Worm (Caenorhabditis elegans) whole organism, L4 larva: ENCODE data around the gene gegf-1.

Experiments used
- T20F7.1 ChIP-seq: fragments of 200-800 bp; sonication (Bioruptor generic); optimal IDR thresholded peaks from 2 replicates; lab custom pipeline; 2018; ENCODE audit warnings: mild to moderate bottlenecking, missing genetic modification characterization, missing compliant biosample characterization
- Y105C5A.15 ChIP-seq: fragments of 200-800 bp; sonication (Bioruptor generic); IDR thresholded peaks from 2 replicates; pipeline ENCODE4 v1.3.6; 2022; ENCODE audit warnings: missing genetic modification characterization, missing compliant biosample characterization
- Y48G9A.11 ChIP-seq: fragments of 200-800 bp; sonication (Bioruptor generic); IDR thresholded peaks from 2 replicates; pipeline ENCODE4 v1.3.6; 2022; ENCODE audit warnings: missing genetic modification reagents, missing genetic modification characterization, missing compliant biosample characterization
- Y5F2A.4 ChIP-seq: fragments of 200-800 bp; sonication (Bioruptor generic); optimal IDR thresholded peaks from 2 replicates; lab custom pipeline; 2018; ENCODE audit warnings: mild to moderate bottlenecking, missing genetic modification characterization, missing compliant biosample characterization
- Y75B8A.6 ChIP-seq: fragments of 200-800 bp; sonication (Bioruptor generic); IDR thresholded peaks from 2 replicates; pipeline ENCODE4 v1.3.6; 2022; ENCODE audit warnings: missing genetic modification reagents, missing genetic modification characterization, missing compliant biosample characterization
- ZK546.5 ChIP-seq, 2 experiments: sonication (generic microtip); optimal IDR thresholded peaks; 2 replicates each; lab custom pipeline; 2017; ENCODE audit warnings: missing biosample characterization in 2 of 2, missing genetic modification characterization in 2 of 2
- aly-2 ChIP-seq: sonication (generic microtip); optimal IDR thresholded peaks from 2 replicates; lab custom pipeline; 2018; ENCODE audit warnings: missing biosample characterization, missing genetic modification characterization
- ama-1 ChIP-seq: fragments of 150-350 bp; optimal IDR thresholded peaks from 2 replicates; lab custom pipeline; 2014; ENCODE audit warnings: inconsistent platforms, mixed read lengths
- arid-1 ChIP-seq: fragments of 200-800 bp; sonication (Bioruptor generic); conservative IDR thresholded peaks from 2 replicates; pipeline ENCODE4 v1.3.6; 2022; ENCODE audit warnings: missing genetic modification reagents, missing genetic modification characterization, missing compliant biosample characterization
- ceh-20 ChIP-seq: fragments of 200-800 bp; sonication (Bioruptor generic); IDR thresholded peaks from 2 replicates; pipeline ENCODE4 v1.3.6; 2022; ENCODE audit warnings: missing genetic modification reagents, missing genetic modification characterization, missing compliant biosample characterization
- ceh-28 ChIP-seq: fragments of 150-350 bp; optimal IDR thresholded peaks from 2 replicates; lab custom pipeline; 2014; ENCODE audit warnings: missing biosample characterization, missing genetic modification reagents, missing genetic modification characterization
- ceh-82 ChIP-seq: sonication (generic microtip); optimal IDR thresholded peaks from 2 replicates; lab custom pipeline; 2017; ENCODE audit warnings: missing biosample characterization, missing genetic modification characterization
- ces-1 ChIP-seq: fragments of 150-350 bp; sonication (generic microtip); optimal IDR thresholded peaks from 4 replicates; lab custom pipeline; 2014; ENCODE audit warnings: missing biosample characterization, missing genetic modification reagents, missing genetic modification characterization
- ctbp-1 ChIP-seq: fragments of 200-800 bp; sonication (Bioruptor generic); IDR thresholded peaks from 2 replicates; pipeline ENCODE4 v1.3.6; 2022; ENCODE audit warnings: missing genetic modification reagents, missing genetic modification characterization, missing compliant biosample characterization
- daf-12 ChIP-seq: fragments of 150-350 bp; optimal IDR thresholded peaks from 2 replicates; lab custom pipeline; 2014; ENCODE audit warnings: missing biosample characterization, missing genetic modification reagents, missing genetic modification characterization
- daf-8 ChIP-seq: fragments of 200-800 bp; sonication (Bioruptor generic); IDR thresholded peaks from 2 replicates; pipeline ENCODE4 v1.3.6; 2022; ENCODE audit warnings: missing genetic modification characterization, missing compliant biosample characterization
- egl-27 ChIP-seq: sonication (generic microtip); optimal IDR thresholded peaks from 3 replicates; lab custom pipeline; 2017; ENCODE audit warnings: missing biosample characterization, missing genetic modification reagents, missing genetic modification characterization
- egl-43 ChIP-seq: fragments of 200-800 bp; sonication (Bioruptor generic); IDR thresholded peaks from 2 replicates; pipeline ENCODE4 v1.3.6; 2022; ENCODE audit warnings: missing genetic modification reagents, missing genetic modification characterization, missing compliant biosample characterization
- fkh-10 ChIP-seq: fragments of 150-350 bp; optimal IDR thresholded peaks from 2 replicates; lab custom pipeline; 2014; ENCODE audit warnings: missing biosample characterization, missing genetic modification reagents, missing genetic modification characterization
- fos-1 ChIP-seq: fragments of 150-350 bp; optimal IDR thresholded peaks from 2 replicates; lab custom pipeline; 2014; ENCODE audit warnings: missing biosample characterization, missing genetic modification characterization
- gei-8 ChIP-seq: fragments of 200-800 bp; sonication (Bioruptor generic); optimal IDR thresholded peaks from 2 replicates; lab custom pipeline; 2018; ENCODE audit warnings: mild to moderate bottlenecking, missing genetic modification characterization, missing compliant biosample characterization
- hif-1 ChIP-seq, 2 experiments: sonication (generic microtip); optimal IDR thresholded peaks; 2 replicates each; lab custom pipeline; 2016 to 2017; ENCODE audit warnings: missing compliant biosample characterization in 2 of 2, missing genetic modification characterization in 2 of 2, missing genetic modification reagents in 2 of 2, missing genotype in 2 of 2, mild to moderate bottlenecking in 1 of 2
- hlh-30 ChIP-seq: sonication (generic microtip); optimal IDR thresholded peaks from 2 replicates; lab custom pipeline; 2017; ENCODE audit warnings: antibody characterized with exemption, mild to moderate bottlenecking, missing genetic modification characterization, missing compliant biosample characterization; ENCODE audit not compliant: insufficient read depth
- lin-1 ChIP-seq: fragments of 200-800 bp; sonication (Bioruptor generic); IDR thresholded peaks from 2 replicates; pipeline ENCODE4 v1.3.6; 2022; ENCODE audit warnings: missing genetic modification reagents, missing genetic modification characterization, missing compliant biosample characterization
- lin-13 ChIP-seq: fragments of 150-350 bp; optimal IDR thresholded peaks from 2 replicates; lab custom pipeline; 2014; ENCODE audit warnings: missing biosample characterization, missing genetic modification reagents, missing genetic modification characterization
- lin-15B ChIP-seq: fragments of 150-350 bp; sonication (generic microtip); optimal IDR thresholded peaks from 3 replicates; lab custom pipeline; 2014; ENCODE audit warnings: missing biosample characterization, missing genetic modification characterization
- lin-39 ChIP-seq: fragments of 150-350 bp; optimal IDR thresholded peaks from 2 replicates; lab custom pipeline; 2014; ENCODE audit warnings: missing biosample characterization, missing genetic modification reagents, missing genetic modification characterization
- madf-5 ChIP-seq, 2 experiments: fragments of 200-800 bp; sonication (Bioruptor generic); IDR thresholded peaks; 2 replicates each; pipeline ENCODE4 v1.3.6; 2022; ENCODE audit warnings: missing compliant biosample characterization in 2 of 2, missing genetic modification characterization in 2 of 2
- mep-1 ChIP-seq: fragments of 150-350 bp; sonication (generic microtip); optimal IDR thresholded peaks from 3 replicates; lab custom pipeline; 2014; ENCODE audit warnings: missing biosample characterization, missing genetic modification characterization
- mes-2 ChIP-seq: sonication (generic microtip); optimal IDR thresholded peaks from 2 replicates; lab custom pipeline; 2016; ENCODE audit warnings: missing genotype, mild to moderate bottlenecking, missing genetic modification characterization, missing compliant biosample characterization; ENCODE audit not compliant: poor library complexity, severe bottlenecking
- mxl-3 ChIP-seq: fragments of 200-800 bp; sonication (Bioruptor generic); optimal IDR thresholded peaks from 2 replicates; lab custom pipeline; 2018; ENCODE audit warnings: mild to moderate bottlenecking, missing genetic modification characterization, missing compliant biosample characterization
- nhr-102 ChIP-seq: sonication (generic microtip); optimal IDR thresholded peaks from 2 replicates; lab custom pipeline; 2016; ENCODE audit warnings: mild to moderate bottlenecking, missing genetic modification characterization, moderate library complexity, missing compliant biosample characterization
- nhr-25 ChIP-seq: sonication (generic microtip); optimal IDR thresholded peaks from 2 replicates; lab custom pipeline; 2017; ENCODE audit warnings: missing genetic modification characterization, mild to moderate bottlenecking, missing compliant biosample characterization, antibody characterized with exemption, moderate library complexity, borderline replicate concordance; ENCODE audit not compliant: insufficient read depth
- nhr-28 ChIP-seq: fragments of 150-350 bp; optimal IDR thresholded peaks from 2 replicates; lab custom pipeline; 2014; ENCODE audit warnings: missing biosample characterization, missing genetic modification characterization
- nhr-42 ChIP-seq: fragments of 200-800 bp; sonication (Bioruptor generic); IDR thresholded peaks from 2 replicates; pipeline ENCODE4 v1.3.6; 2022; ENCODE audit warnings: missing genetic modification characterization, missing compliant biosample characterization
- nhr-48 ChIP-seq: sonication (generic microtip); optimal IDR thresholded peaks from 2 replicates; lab custom pipeline; 2016; ENCODE audit warnings: mild to moderate bottlenecking, missing genetic modification characterization, missing compliant biosample characterization
- nhr-77 ChIP-seq: fragments of 150-350 bp; optimal IDR thresholded peaks from 2 replicates; lab custom pipeline; 2014; ENCODE audit warnings: missing biosample characterization, missing genetic modification characterization
- php-3 ChIP-seq: fragments of 200-800 bp; sonication (Bioruptor generic); IDR thresholded peaks from 2 replicates; pipeline ENCODE4 v1.3.6; 2022; ENCODE audit warnings: missing genetic modification reagents, missing genetic modification characterization, missing compliant biosample characterization
- set-16 ChIP-seq: fragments of 200-800 bp; sonication (Bioruptor generic); IDR thresholded peaks from 2 replicates; pipeline ENCODE4 v1.3.6; 2022; ENCODE audit warnings: missing genetic modification reagents, missing genetic modification characterization, missing compliant biosample characterization
- snpc-4 ChIP-seq: fragments of 150-350 bp; optimal IDR thresholded peaks from 2 replicates; lab custom pipeline; 2014; ENCODE audit warnings: missing biosample characterization, missing genetic modification characterization
- spr-1 ChIP-seq: sonication (generic microtip); optimal IDR thresholded peaks from 2 replicates; lab custom pipeline; 2016; ENCODE audit warnings: mild to moderate bottlenecking, missing genetic modification characterization, missing compliant biosample characterization
- tag-97 ChIP-seq: fragments of 200-800 bp; sonication (Bioruptor generic); IDR thresholded peaks from 2 replicates; pipeline ENCODE4 v1.3.6; 2022; ENCODE audit warnings: missing genetic modification characterization, missing compliant biosample characterization
- tra-1 ChIP-seq: fragments of 200-800 bp; sonication (Bioruptor generic); IDR thresholded peaks from 2 replicates; pipeline ENCODE4 v1.3.6; 2022; ENCODE audit warnings: missing genetic modification reagents, missing genetic modification characterization, missing compliant biosample characterization
- unc-130 ChIP-seq: sonication (generic microtip); optimal IDR thresholded peaks from 2 replicates; lab custom pipeline; 2016; ENCODE audit warnings: missing genetic modification reagents, missing genetic modification characterization, missing compliant biosample characterization
- unc-62 ChIP-seq, 3 experiments: fragments of 150-350 bp in 1 of 3; sonication (generic microtip); optimal IDR thresholded peaks in 2 of 3; peaks in 1 of 3; 1 replicate in 1 of 3; 2 replicates in 2 of 3; lab custom pipeline; 2014 to 2017; ENCODE audit warnings: missing biosample characterization in 3 of 3, missing genetic modification characterization in 3 of 3, missing genetic modification reagents in 3 of 3, missing genotype in 1 of 3
- zag-1 ChIP-seq: fragments of 150-350 bp; optimal IDR thresholded peaks from 2 replicates; lab custom pipeline; 2014; ENCODE audit warnings: missing biosample characterization, missing genetic modification characterization
- zfp-2 ChIP-seq: sonication (generic microtip); optimal IDR thresholded peaks from 2 replicates; lab custom pipeline; 2016; ENCODE audit warnings: mild to moderate bottlenecking, missing genetic modification characterization, missing compliant biosample characterization
- zip-11 ChIP-seq: fragments of 200-800 bp; sonication (Bioruptor generic); IDR thresholded peaks from 2 replicates; pipeline ENCODE4 v1.3.6; 2022; ENCODE audit warnings: missing genetic modification characterization, missing compliant biosample characterization
- zip-2 ChIP-seq: fragments of 150-350 bp; optimal IDR thresholded peaks from 2 replicates; lab custom pipeline; 2014; ENCODE audit warnings: missing biosample characterization, missing genetic modification characterization
- ztf-7 ChIP-seq: fragments of 150-350 bp; optimal IDR thresholded peaks from 2 replicates; lab custom pipeline; 2014; ENCODE audit warnings: missing biosample characterization, missing genetic modification characterization

gegf-1 gene

DNA sequence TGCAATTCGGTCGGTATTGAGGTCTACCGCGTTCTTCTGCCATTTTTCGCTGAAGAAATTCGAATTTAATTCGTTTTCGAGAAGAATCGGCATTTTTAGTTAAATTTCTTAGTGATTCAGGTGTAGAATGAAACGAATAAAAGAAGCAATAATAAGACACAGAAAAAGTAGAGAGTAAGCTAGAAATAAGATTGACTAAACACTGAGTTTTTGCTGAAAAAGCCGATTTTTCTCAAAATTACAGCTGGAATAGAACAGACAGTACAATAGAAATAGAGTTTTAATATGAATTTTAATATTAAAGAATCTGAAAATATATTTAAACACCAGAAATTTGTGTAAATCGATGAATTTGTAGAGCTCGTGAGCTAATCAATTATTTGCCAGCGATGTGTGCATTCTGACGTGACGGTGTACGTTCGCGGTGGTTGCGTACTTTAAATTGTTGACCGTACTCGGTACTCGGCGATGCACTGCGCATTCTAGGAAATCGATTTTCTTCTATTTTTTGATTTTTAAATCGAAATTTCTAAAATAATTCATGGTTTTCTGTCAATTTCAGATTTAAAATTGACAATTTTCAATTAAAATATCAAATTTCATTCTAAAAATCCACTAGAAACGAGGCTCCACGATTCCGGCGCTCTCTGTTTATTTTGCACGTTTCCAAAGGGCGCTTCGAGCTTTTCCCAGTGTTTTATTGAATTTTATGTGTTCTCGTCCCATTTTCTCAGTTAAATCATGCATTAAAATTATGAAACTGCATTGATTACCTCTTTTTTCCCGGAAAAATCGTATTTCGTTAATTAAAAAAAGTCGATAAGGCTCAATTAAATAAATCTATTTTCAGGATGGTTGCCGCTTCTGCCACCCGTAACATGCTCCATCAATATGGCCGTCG is 31.6 kb downstream of the gegf-1 start, which contains the start of the genes grld-1 and cox-6C (continued):
- TF ChIP-seq ceh-28, result no peak
- no peak for TF ChIP-seq Y48G9A.11 (GFP tag; lab: Robert Waterston, UW)
- TF ChIP-seq mxl-3 (GFP tag; lab: Kevin White, UChicago), result no peak
- TF ChIP-seq hif-1 (tag; optimal IDR thresholded peaks at IDR 0.05; lab: Kevin White, UChicago), result peak in 1 of 2 experiments; percentile 85
- peak; percentile 98 for TF ChIP-seq T20F7.1
- no peak for TF ChIP-seq nhr-48
- no peak for TF ChIP-seq ceh-20 (GFP tag; lab: Robert Waterston, UW)
- TF ChIP-seq tra-1 (GFP tag; lab: Robert Waterston, UW), result no peak
- no peak for TF ChIP-seq egl-27 (tag; lab: Kevin White, UChicago)
- no peak for TF ChIP-seq ceh-82 (tag; lab: Kevin White, UChicago)
- no peak for TF ChIP-seq egl-43
- no peak for TF ChIP-seq madf-5 (GFP tag; IDR thresholded peaks at IDR 0.05; lab: Robert Waterston, UW)
- no peak for TF ChIP-seq ctbp-1 (GFP tag; lab: Robert Waterston, UW)
- no peak for TF ChIP-seq snpc-4 (tag; lab: Kevin White, UChicago)
- TF ChIP-seq Y105C5A.15, result no peak
- peak; percentile 65 for TF ChIP-seq mep-1 (tag; lab: Kevin White, UChicago)
- TF ChIP-seq nhr-42 (GFP tag; lab: Robert Waterston, UW), result no peak
- TF ChIP-seq unc-130 (GFP tag; lab: Kevin White, UChicago), result peak; percentile 40
- TF ChIP-seq unc-62 (GFP tag; optimal IDR thresholded peaks at IDR 0.05 in 1 of 2; lab: Kevin White, UChicago), result no peak
- no peak for TF ChIP-seq unc-62 (tag; optimal IDR thresholded peaks at IDR 0.05; lab: Kevin White, UChicago)
- TF ChIP-seq lin-15B, result no peak
- no peak for TF ChIP-seq zag-1 (tag; lab: Kevin White, UChicago)
- peak; percentile 20 for TF ChIP-seq lin-13 (GFP tag; lab: Kevin White, UChicago)
- TF ChIP-seq lin-1 (GFP tag; lab: Robert Waterston, UW), result no peak
- no peak for TF ChIP-seq daf-12 (tag; lab: Kevin White, UChicago)
- TF ChIP-seq Y75B8A.6 (GFP tag; lab: Robert Waterston, UW), result no peak
- no peak for TF ChIP-seq nhr-25 (tag; lab: Kevin White, UChicago)
- TF ChIP-seq ces-1 (GFP tag; lab: Kevin White, UChicago), result no peak
- TF ChIP-seq gei-8 (GFP tag; lab: Kevin White, UChicago), result no peak
- TF ChIP-seq tag-97 (GFP tag; lab: Robert Waterston, UW), result no peak
- TF ChIP-seq set-16 (GFP tag; lab: Robert Waterston, UW), result no peak
- no peak for TF ChIP-seq ama-1
- TF ChIP-seq nhr-77 (tag; lab: Kevin White, UChicago), result peak; percentile 49
- no peak for TF ChIP-seq arid-1 (GFP tag; lab: Robert Waterston, UW)
- TF ChIP-seq zip-11 (GFP tag; lab: Robert Waterston, UW), result no peak
- TF ChIP-seq Y5F2A.4, result no peak
- no peak for TF ChIP-seq ztf-7 (tag; lab: Kevin White, UChicago)
- TF ChIP-seq lin-39 (tag; lab: Kevin White, UChicago), result no peak
- TF ChIP-seq fkh-10 (GFP tag; lab: Kevin White, UChicago), result peak; percentile 23
- peak; percentile 73 for TF ChIP-seq mes-2 (tag; lab: Kevin White, UChicago)
- TF ChIP-seq spr-1 (tag; lab: Kevin White, UChicago), result no peak
- TF ChIP-seq fos-1 (tag; lab: Kevin White, UChicago), result no peak
- TF ChIP-seq ZK546.5 (tag; optimal IDR thresholded peaks at IDR 0.05; lab: Kevin White, UChicago), result no peak
- no peak for TF ChIP-seq nhr-102
- TF ChIP-seq nhr-28, result peak; percentile 37
- no peak for TF ChIP-seq daf-8
- no peak for TF ChIP-seq aly-2 (tag; lab: Kevin White, UChicago)
- peak; percentile 54 for TF ChIP-seq hlh-30
- no peak for TF ChIP-seq zfp-2 (tag; lab: Kevin White, UChicago)
- no peak for TF ChIP-seq zip-2
- no peak for TF ChIP-seq php-3 (GFP tag; lab: Robert Waterston, UW)
